Fruit fly (Drosophila melanogaster) whole organism, adult: Measurements from ENCODE around the gene Nasp.

Experiments used
- CG11617 ChIP-seq: fragments of 200-800 bp; sonication (Bioruptor generic); optimal IDR thresholded peaks from 2 replicates; lab custom pipeline; 2017; ENCODE audit warnings: mild to moderate bottlenecking, missing biosample characterization, missing genetic modification reagents, missing genetic modification characterization
- CG12768 ChIP-seq: fragments of 200-800 bp; sonication (Bioruptor generic); optimal IDR thresholded peaks from 2 replicates; lab custom pipeline; 2017; ENCODE audit warnings: missing biosample characterization, missing genetic modification characterization, mild to moderate bottlenecking, moderate library complexity, missing genetic modification reagents
- CG14711 ChIP-seq: fragments of 200-800 bp; sonication (Bioruptor generic); optimal IDR thresholded peaks from 2 replicates; lab custom pipeline; 2018; ENCODE audit warnings: missing biosample characterization, mild to moderate bottlenecking, missing genetic modification characterization, moderate library complexity
- CG1620 ChIP-seq: fragments of 200-800 bp; sonication (Bioruptor generic); optimal IDR thresholded peaks from 2 replicates; lab custom pipeline; 2016; ENCODE audit warnings: missing biosample characterization, missing genetic modification characterization
- CG33017 ChIP-seq: fragments of 200-800 bp; sonication (Bioruptor generic); optimal IDR thresholded peaks from 2 replicates; lab custom pipeline; 2018; ENCODE audit warnings: missing biosample characterization, mild to moderate bottlenecking, missing genetic modification characterization, moderate library complexity
- CG5204 ChIP-seq: fragments of 200-800 bp; sonication (Bioruptor generic); optimal IDR thresholded peaks from 2 replicates; lab custom pipeline; 2016; ENCODE audit warnings: missing biosample characterization, missing genetic modification characterization
- CG7045 ChIP-seq: fragments of 200-800 bp; sonication (Bioruptor generic); optimal IDR thresholded peaks from 2 replicates; lab custom pipeline; 2017; ENCODE audit warnings: missing biosample characterization, mild to moderate bottlenecking, missing genetic modification characterization
- CG7101 ChIP-seq: fragments of 200-800 bp; sonication (Bioruptor generic); optimal IDR thresholded peaks from 2 replicates; lab custom pipeline; 2018; ENCODE audit warnings: missing biosample characterization, mild to moderate bottlenecking, missing genetic modification characterization, moderate library complexity
- Clk ChIP-seq: fragments of 200-800 bp; sonication (Bioruptor generic); optimal IDR thresholded peaks from 2 replicates; lab custom pipeline; 2017; ENCODE audit warnings: missing biosample characterization, missing genetic modification characterization
- Crg-1 ChIP-seq: fragments of 200-800 bp; sonication (Bioruptor generic); optimal IDR thresholded peaks from 2 replicates; lab custom pipeline; 2016; ENCODE audit warnings: missing biosample characterization, missing genetic modification characterization
- Hr96 ChIP-seq: fragments of 200-800 bp; sonication (Bioruptor generic); optimal IDR thresholded peaks from 2 replicates; lab custom pipeline; 2016; ENCODE audit warnings: missing biosample characterization, missing genetic modification characterization
- Mnt ChIP-seq: fragments of 200-800 bp; sonication (Bioruptor generic); optimal IDR thresholded peaks from 2 replicates; lab custom pipeline; 2016; ENCODE audit warnings: missing biosample characterization, mild to moderate bottlenecking, missing genetic modification characterization
- bab1 ChIP-seq: fragments of 200-800 bp; sonication (Bioruptor generic); optimal IDR thresholded peaks from 3 replicates; lab custom pipeline; 2019; ENCODE audit warnings: missing biosample characterization, mild to moderate bottlenecking, missing genetic modification characterization, moderate library complexity
- cic ChIP-seq: fragments of 200-800 bp; sonication (Bioruptor generic); optimal IDR thresholded peaks from 2 replicates; lab custom pipeline; 2017; ENCODE audit warnings: missing biosample characterization, mild to moderate bottlenecking, missing genetic modification characterization, moderate library complexity
- cnc ChIP-seq, 2 experiments: fragments of >200 bp; optimal IDR thresholded peaks; 2 replicates each; lab custom pipeline; 2017
- kay ChIP-seq: fragments of 200-800 bp; sonication (Bioruptor generic); peaks from one replicate; lab custom pipeline; 2016; ENCODE audit warnings: missing biosample characterization, missing genetic modification characterization, borderline replicate concordance
- ovo ChIP-seq: fragments of 200-800 bp; sonication (Bioruptor generic); optimal IDR thresholded peaks from 2 replicates; lab custom pipeline; 2016; ENCODE audit warnings: missing biosample characterization, missing genetic modification characterization
- pad ChIP-seq: fragments of 200-800 bp; sonication (Bioruptor generic); optimal IDR thresholded peaks from 3 replicates; lab custom pipeline; 2017; ENCODE audit warnings: missing biosample characterization, missing genetic modification characterization, mild to moderate bottlenecking, moderate library complexity, missing genetic modification reagents
- tj ChIP-seq: fragments of 200-800 bp; sonication (Bioruptor generic); optimal IDR thresholded peaks from 3 replicates; lab custom pipeline; 2017; ENCODE audit warnings: missing biosample characterization, mild to moderate bottlenecking, missing genetic modification characterization, moderate library complexity
- toe ChIP-seq: fragments of 200-800 bp; sonication (Bioruptor generic); optimal IDR thresholded peaks from 2 replicates; lab custom pipeline; 2016; ENCODE audit warnings: missing biosample characterization, missing genetic modification characterization

Gene Nasp

DNA sequence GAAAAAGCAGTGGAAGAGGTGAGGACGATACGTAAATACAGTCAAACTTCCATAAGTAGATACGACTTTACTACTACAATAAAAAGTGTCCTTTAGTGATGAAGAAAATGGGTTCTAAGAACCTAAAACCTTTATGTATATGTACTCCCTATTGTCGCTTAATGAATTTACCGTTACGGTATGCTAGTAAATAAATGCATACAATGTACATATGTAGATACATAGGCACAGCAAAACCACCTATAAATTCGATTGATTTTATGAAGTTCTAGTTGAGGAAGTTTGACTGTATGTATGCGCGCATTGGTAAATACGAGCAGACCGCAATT is 31.1 kb upstream of the Nasp start:
- TF ChIP-seq bab1 (GFP tag; lab: Kevin White, UChicago), result peak; percentile 12
- no peak for TF ChIP-seq CG11617 (GFP tag; lab: Kevin White, UChicago)

DNA sequence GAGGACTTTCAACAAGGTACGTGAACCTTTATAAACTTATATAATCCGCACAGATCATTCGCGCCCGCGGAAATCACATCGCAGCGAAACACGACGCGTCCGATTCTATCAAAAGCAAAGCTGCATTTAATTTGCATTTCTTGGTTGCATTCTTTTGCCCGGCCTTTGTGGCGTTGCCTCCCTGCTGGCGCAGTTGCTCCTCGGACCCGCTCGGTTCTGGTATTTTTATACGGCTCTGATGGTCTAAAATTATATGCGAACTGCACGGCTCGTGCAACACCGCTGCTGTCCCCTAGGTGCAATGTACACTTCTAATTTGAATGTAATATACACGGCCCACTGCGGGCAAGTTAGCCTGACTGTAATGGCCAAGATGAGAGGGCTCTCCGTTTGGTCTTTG is 29.2 kb upstream of the Nasp start, which contains the start of gene Cks85A:
TSS of gene Cks85A (minus strand) at position 101 of the 400 bp plus-strand sequence.
- TF ChIP-seq CG5204 (GFP tag; lab: Kevin White, UChicago), result no peak
- no peak for TF ChIP-seq Crg-1 (GFP tag; lab: Kevin White, UChicago)
- peak; percentile 46 for TF ChIP-seq toe (GFP tag; lab: Kevin White, UChicago)
- TF ChIP-seq CG7045 (GFP tag; lab: Kevin White, UChicago), result no peak
- peak; percentile 4 for TF ChIP-seq kay (GFP tag; lab: Kevin White, UChicago)
- TF ChIP-seq CG7101 (tag; lab: Kevin White, UChicago), result no peak
- TF ChIP-seq CG33017 (tag; lab: Kevin White, UChicago), result no peak
- no peak for TF ChIP-seq bab1 (GFP tag; lab: Kevin White, UChicago)
- TF ChIP-seq CG14711, result no peak
- peak; percentile 25 for TF ChIP-seq Hr96 (GFP tag; lab: Kevin White, UChicago)
- no peak for TF ChIP-seq CG12768 (GFP tag; lab: Kevin White, UChicago)

DNA sequence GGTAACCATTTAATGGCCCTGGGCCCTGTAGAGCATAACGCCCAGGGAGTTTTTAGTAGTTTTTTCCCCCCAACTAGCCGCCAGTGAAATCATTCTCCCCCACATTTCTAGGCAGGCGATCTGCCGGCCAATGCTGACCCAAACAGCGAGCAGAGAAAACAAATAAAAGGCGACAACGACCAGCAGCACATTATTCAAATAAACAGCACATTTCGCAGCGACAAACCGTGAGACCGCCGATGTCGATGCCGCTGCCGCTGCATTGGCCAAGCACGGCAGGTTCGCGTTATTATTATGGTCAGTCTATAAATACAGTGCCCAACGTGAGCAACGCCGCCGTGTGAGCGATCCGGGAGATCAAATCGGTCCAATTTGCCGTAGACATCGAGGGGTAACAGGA is 28.7 kb upstream of the Nasp start, which contains the start of gene CG11760:
TSS of gene CG11760 (plus strand) at position 301 of the 400 bp plus-strand sequence.
- TF ChIP-seq CG12768 (GFP tag; lab: Kevin White, UChicago) (no peak), CG33017 (tag; lab: Kevin White, UChicago) (no peak), ovo (GFP tag; lab: Kevin White, UChicago) (no peak), cnc (optimal IDR thresholded peaks at IDR 0.05; lab: Kevin White, UChicago) (no peak), Hr96 (GFP tag; lab: Kevin White, UChicago) (no peak), tj (GFP tag; lab: Kevin White, UChicago) (no peak), cic (GFP tag; lab: Kevin White, UChicago) (no peak), CG14711 (no peak), CG7045 (GFP tag; lab: Kevin White, UChicago) (no peak), CG5204 (GFP tag; lab: Kevin White, UChicago) (no peak), CG11617 (GFP tag; lab: Kevin White, UChicago) (no peak), Mnt (GFP tag; lab: Kevin White, UChicago) (no peak), Clk (no peak), pad (GFP tag; lab: Kevin White, UChicago) (no peak)

DNA sequence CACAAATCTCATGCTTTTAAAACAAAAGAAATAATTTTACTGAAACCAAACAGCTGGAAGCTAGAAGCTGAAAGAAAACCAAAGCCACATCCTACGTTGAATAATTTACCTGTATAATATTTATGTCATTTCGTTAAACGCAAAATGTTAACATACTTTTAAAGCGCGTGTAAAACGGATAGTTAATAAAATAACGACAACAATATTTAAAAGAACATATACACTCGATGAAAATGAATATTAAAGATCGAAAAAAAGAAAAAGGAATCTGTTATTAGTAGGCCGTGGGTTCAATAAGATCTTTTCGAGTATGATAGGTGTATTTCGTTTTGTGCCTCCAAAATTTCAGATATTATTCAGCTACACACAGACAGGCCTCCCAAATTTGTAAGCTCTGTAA is 26.5 kb upstream of the Nasp start, which contains the start of gene CG8136:
TSS of gene CG8136 (plus strand) at position 301 of the 400 bp plus-strand sequence.
- TF ChIP-seq kay (GFP tag; lab: Kevin White, UChicago) (peak; percentile 47), CG1620 (GFP tag; lab: Kevin White, UChicago) (no peak)

DNA sequence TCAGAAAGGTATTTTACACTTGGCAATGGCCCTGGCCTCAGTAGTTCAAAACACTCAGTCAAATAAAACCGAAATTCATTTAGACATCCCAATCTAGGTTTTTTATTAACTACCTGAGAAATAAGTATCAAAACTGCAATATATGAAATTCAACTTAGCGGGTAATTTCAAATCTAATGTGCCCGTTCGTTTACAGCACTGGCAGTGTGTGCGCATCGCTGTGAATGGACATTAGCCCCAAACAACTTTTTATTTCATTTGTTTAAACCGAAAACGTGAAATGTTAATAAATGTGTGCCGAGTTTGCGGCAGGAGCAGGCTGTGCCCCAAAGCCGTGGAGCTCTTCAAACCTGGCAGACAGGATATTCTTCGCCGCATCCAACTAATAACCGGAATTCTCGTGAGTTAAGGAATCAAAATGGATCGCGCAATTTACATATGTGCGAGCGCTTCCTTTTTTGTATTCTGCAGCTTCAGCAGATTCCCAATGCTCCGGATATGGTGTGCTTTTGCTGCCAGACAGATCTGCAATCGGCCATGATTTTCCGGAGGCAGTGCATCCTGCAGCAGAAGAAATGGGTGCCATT is 24.5 kb upstream of the Nasp start, which contains the start of gene nom:
TSS of gene nom (plus strand) at position 213 of the 587 bp plus-strand sequence.
- no peak for TF ChIP-seq toe (GFP tag; lab: Kevin White, UChicago)
- TF ChIP-seq tj (GFP tag; lab: Kevin White, UChicago), result peak; percentile 58

DNA sequence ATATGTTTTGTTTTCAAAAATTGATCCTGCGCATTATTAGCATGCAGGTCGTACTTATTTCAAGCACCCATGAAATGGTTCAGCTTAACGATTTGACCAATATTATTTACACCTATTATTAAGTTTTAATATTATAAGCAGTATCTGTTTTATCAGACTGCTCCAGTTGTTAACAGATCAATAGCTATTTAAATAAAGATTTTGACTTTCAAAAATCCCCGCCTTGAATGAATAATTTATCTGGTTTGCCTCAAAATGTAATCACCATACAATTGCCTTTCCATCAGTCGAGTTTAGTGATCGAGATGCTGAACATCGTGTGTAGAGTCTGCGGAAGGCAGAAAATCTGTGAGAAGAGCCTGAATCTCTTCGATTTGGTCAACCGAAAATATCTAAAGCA is 22.4 kb upstream of the Nasp start, which contains the start of gene ouib:
TSS of gene ouib (plus strand) at position 301 of the 400 bp plus-strand sequence.
- TF ChIP-seq kay (GFP tag; lab: Kevin White, UChicago) (peak; percentile 73), pad (GFP tag; lab: Kevin White, UChicago) (no peak)

DNA sequence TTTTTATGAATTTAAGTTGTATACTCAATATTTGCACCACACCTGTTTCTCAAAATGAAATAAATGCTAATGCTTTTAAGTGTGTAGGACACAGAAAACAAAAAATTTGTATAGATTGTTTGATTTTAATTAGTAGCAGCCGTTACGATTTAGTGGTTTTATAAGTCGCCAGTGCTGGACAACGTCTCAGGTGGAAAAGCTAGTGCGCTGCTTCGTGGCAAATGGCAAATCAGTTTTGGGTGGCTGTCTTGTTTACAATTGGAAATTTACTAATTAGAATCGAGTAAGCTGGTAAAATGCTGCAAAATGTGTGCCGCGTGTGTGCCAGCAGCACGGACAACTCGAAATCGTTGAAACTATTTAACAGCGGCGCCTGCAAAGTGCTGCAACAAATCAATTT is 21.0 kb upstream of the Nasp start, which contains the start of gene CG8159:
TSS of gene CG8159 (plus strand) at position 223 of the 400 bp plus-strand sequence.
- peak; percentile 19 for TF ChIP-seq Mnt (GFP tag; lab: Kevin White, UChicago)
- no peak for TF ChIP-seq CG11617 (GFP tag; lab: Kevin White, UChicago)
- TF ChIP-seq CG7101 (tag; lab: Kevin White, UChicago), result peak; percentile 25
- no peak for TF ChIP-seq toe (GFP tag; lab: Kevin White, UChicago)

DNA sequence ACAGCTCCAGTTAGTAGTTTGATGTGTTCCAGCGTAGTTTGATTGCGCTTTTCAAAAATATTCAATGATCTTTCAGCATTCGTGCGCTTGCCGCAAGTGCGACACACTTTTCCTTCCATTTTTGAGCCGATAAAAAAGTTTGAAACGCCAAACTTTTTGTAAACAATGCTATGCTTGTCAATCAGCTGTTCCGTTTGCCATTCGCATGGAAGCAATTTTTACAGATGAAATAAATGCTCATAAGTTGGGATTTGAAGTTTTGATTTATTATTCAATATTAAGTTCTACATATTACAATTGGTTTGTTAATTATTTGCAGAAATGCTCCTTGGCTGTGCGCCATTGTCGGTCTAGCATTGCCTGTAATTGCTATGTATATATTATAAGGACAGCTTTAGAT is 18.1 kb upstream of the Nasp start, which contains the start of gene ranshi:
TSS of gene ranshi (minus strand) at position 152 of the 400 bp plus-strand sequence.
- TF ChIP-seq Clk (no peak), kay (GFP tag; lab: Kevin White, UChicago) (peak; percentile 39)
